Worm (Caenorhabditis elegans): Measurements from ENCODE around the gene F40G9.6.

The F40G9.6 gene

DNA sequence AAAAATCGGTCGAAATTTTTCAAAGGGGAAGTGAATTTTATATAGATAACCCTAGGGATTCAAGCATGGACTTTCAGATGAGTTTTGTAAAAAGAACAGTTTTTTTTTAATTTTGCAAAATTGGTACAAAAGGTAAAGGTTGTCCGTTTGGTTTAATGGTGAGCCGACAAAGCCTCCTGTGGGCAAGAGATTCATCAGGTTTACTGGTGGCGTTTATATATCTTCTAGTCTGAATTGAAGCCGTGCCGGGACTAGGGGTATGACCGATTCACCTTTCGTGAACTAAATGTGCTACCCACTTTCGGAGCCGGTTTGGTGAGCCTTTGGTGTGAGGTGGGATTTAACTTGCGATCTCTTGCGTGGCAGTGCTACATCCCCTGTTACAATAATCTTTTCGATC lies 1.2 kb upstream of the F40G9.6 start:
- no peak for TF ChIP-seq pes-1 (GFP tag; IDR thresholded peaks at IDR 0.05)
- peak; percentile 67; the same call in 1 of the 2 replicates for TF ChIP-seq sea-1 (GFP tag; conservative IDR thresholded peaks at IDR 0.05)
- TF ChIP-seq ama-1 (optimal IDR thresholded peaks at IDR 0.05): peak; percentile 91

DNA sequence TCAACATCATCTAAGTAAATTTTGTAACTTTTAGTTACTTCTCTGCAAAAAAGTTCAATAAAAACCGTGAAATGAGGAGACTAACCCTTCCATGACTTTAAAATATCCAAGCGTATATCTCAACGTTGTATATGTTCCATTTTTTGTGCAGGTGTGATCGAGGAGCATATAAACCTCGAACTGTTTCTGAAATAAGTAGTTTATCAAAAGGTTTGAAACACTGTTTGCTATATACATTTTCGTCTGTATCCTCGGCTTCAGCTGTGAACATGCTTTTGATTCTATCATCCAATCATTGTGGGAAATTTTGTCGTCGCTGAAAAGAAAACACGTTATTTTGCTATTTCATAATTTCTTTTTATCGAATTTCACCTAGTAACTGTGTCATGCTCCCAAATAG lies 1.6 kb downstream of the F40G9.6 start, which contains the start of gene F40G9.5:
TSS of gene F40G9.5 (plus strand) at position 301 of the 400 bp plus-strand sequence.
- no peak for TF ChIP-seq hnd-1 (tag; optimal IDR thresholded peaks at IDR 0.05)
- no peak for TF ChIP-seq aly-1 (tag; optimal IDR thresholded peaks at IDR 0.05)
- no peak for TF ChIP-seq ceh-36 (tag; optimal IDR thresholded peaks at IDR 0.05)
- no peak for TF ChIP-seq ets-7 (tag; optimal IDR thresholded peaks at IDR 0.05)
- no peak for TF ChIP-seq pes-1 (GFP tag; IDR thresholded peaks at IDR 0.05)
- no peak for TF ChIP-seq tbx-37 (GFP tag; conservative IDR thresholded peaks at IDR 0.05)
- TF ChIP-seq flt-1 (GFP tag; IDR thresholded peaks at IDR 0.05): no peak
- TF ChIP-seq hmbx-1 (tag; optimal IDR thresholded peaks at IDR 0.05): no peak
- no peak for TF ChIP-seq tbx-11 (GFP tag; IDR thresholded peaks at IDR 0.05)
- no peak for TF ChIP-seq B0310.2 (tag; optimal IDR thresholded peaks at IDR 0.05)

- TF ChIP-seq tbx-37 (GFP tag; conservative IDR thresholded peaks at IDR 0.05) (no peak), flt-1 (GFP tag; IDR thresholded peaks at IDR 0.05) (no peak), ceh-13 (GFP tag; optimal IDR thresholded peaks at IDR 0.05) (peak; percentile 12), hnd-1 (tag; optimal IDR thresholded peaks at IDR 0.05) (no peak)
These were observed 2.7 kb downstream of the F40G9.6 start, which contains the start of gene F40G9.15 for ce11 chrIII:182080-182479. TSS of gene F40G9.15 (plus strand) at chrIII:182380.

DNA sequence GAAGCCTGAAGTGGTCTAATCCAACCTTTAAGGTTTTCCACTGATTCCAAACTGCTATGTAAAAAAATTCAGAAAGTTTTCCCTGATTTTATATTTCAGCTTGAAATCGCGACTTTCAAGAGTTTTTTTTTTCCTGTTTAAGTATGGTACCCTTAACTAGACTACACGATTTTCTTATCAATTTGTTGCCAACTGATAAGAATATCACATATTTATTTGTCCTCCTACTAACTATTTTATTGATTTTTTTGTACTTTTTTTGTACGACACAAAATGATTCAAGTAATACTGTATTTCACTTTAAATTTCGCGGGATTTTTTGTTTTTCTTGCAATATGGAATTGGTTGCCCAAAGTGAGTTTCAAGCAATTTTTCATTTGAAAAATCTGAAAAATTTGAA lies 3.7 kb downstream of the F40G9.6 start:
- no peak for TF ChIP-seq tra-4 (tag; optimal IDR thresholded peaks at IDR 0.05)

DNA sequence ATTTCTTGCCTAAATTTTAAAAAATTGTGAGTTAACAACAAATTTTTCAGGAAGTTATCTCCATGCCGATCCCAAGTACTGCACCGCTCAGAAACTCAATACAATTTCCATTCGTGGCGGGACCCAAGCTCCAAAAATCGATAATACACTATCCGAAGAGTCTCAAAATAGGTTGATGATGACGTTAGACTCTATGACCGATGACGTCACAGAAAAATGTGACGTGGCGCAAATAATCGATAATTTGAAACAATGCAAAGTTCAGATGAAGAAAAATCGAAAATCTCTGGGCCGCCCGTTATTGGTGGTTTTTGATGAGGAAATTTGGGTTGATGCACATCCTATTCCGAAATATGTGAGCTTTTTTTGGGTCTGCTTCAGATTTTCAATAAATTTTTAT lies 5.0 kb downstream of the F40G9.6 start:
- TF ChIP-seq scrt-1 (GFP tag; IDR thresholded peaks at IDR 0.05): no peak
- no peak for TF ChIP-seq tbx-37 (GFP tag; conservative IDR thresholded peaks at IDR 0.05)
- no peak for TF ChIP-seq tbx-11 (GFP tag; IDR thresholded peaks at IDR 0.05)
- TF ChIP-seq flt-1 (GFP tag; IDR thresholded peaks at IDR 0.05): no peak
- no peak for TF ChIP-seq ceh-36 (tag; optimal IDR thresholded peaks at IDR 0.05)
- TF ChIP-seq sea-1 (GFP tag; conservative IDR thresholded peaks at IDR 0.05): no peak
- TF ChIP-seq hmg-4 (GFP tag; optimal IDR thresholded peaks at IDR 0.05): no peak
- no peak for TF ChIP-seq ceh-13 (GFP tag; optimal IDR thresholded peaks at IDR 0.05)
- TF ChIP-seq ets-7 (tag; optimal IDR thresholded peaks at IDR 0.05): no peak
- no peak for TF ChIP-seq F13C5.2 (tag; optimal IDR thresholded peaks at IDR 0.05)
- no peak for TF ChIP-seq hmbx-1 (tag; optimal IDR thresholded peaks at IDR 0.05)
- TF ChIP-seq tra-4 (tag; optimal IDR thresholded peaks at IDR 0.05): no peak

ce11 chrIII:187829-188228 lies 8.5 kb downstream of the F40G9.6 start, which contains the start of gene mxl-2:
TSS of gene mxl-2 (minus strand) at chrIII:188131.
- TF ChIP-seq F13C5.2 (tag; optimal IDR thresholded peaks at IDR 0.05): no peak
- no peak for TF ChIP-seq tbx-37 (GFP tag; conservative IDR thresholded peaks at IDR 0.05)
- TF ChIP-seq ama-1 (optimal IDR thresholded peaks at IDR 0.05): no peak
- no peak for TF ChIP-seq hmg-4 (GFP tag; optimal IDR thresholded peaks at IDR 0.05)
- TF ChIP-seq ceh-36 (tag; optimal IDR thresholded peaks at IDR 0.05): no peak
- no peak for TF ChIP-seq ceh-13 (GFP tag; optimal IDR thresholded peaks at IDR 0.05)
- TF ChIP-seq pes-1 (GFP tag; IDR thresholded peaks at IDR 0.05): no peak
- TF ChIP-seq tbx-11 (GFP tag; IDR thresholded peaks at IDR 0.05): no peak

DNA sequence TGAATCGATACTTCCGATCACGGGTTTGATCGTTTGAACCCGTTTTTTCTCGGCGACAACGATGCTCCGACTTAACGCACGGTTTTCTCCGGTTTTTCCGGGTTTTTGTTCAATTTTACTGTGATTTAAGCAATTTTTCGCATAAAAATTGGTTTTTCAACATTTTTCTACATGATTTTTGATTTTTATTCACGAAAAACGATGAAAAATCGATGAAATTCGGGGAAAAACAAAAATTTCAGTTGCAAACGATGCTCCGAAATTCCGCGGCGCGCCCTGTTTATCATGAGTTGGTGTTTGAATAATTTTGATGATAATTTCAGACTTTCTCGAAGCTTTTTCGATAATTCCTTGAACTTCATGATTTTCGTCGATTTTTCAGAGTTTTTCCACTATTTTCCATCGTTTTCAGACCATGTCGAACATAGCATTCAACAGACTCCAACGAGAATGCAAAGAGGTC lies 9.1 kb downstream of the F40G9.6 start, which contains the start of gene ubc-20:
TSS of gene ubc-20 (plus strand) at position 413 of the 463 bp plus-strand sequence.
- TF ChIP-seq hnd-1 (tag; optimal IDR thresholded peaks at IDR 0.05) (no peak), B0310.2 (tag; optimal IDR thresholded peaks at IDR 0.05) (no peak), ceh-13 (GFP tag; optimal IDR thresholded peaks at IDR 0.05) (no peak), tra-4 (tag; optimal IDR thresholded peaks at IDR 0.05) (no peak), tbx-37 (GFP tag; conservative IDR thresholded peaks at IDR 0.05) (no peak), tbx-11 (GFP tag; IDR thresholded peaks at IDR 0.05) (no peak), ceh-36 (tag; optimal IDR thresholded peaks at IDR 0.05) (no peak), hmg-4 (GFP tag; optimal IDR thresholded peaks at IDR 0.05) (no peak), aly-1 (tag; optimal IDR thresholded peaks at IDR 0.05) (no peak), hmbx-1 (tag; optimal IDR thresholded peaks at IDR 0.05) (no peak)

DNA sequence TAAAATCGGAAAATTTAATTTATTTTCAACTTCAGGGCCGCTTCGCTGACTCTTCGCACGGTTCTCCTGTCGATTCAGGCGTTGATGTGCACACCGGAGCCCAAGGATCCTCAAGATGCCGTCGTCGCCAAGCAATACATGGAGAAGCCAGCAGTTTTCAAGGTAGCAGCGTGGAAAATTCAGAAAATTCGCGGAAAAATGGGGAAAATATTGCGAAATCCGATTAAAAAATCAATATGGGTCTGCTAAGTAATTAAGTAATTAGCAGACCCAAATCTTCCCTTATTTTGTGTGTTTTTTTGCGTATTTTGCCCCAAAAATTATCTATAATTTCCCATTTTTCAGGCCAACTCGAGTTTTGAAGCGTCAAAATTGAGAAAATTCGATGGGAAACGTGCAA lies 9.9 kb downstream of the F40G9.6 start:
- no peak for TF ChIP-seq scrt-1 (GFP tag; IDR thresholded peaks at IDR 0.05)

DNA sequence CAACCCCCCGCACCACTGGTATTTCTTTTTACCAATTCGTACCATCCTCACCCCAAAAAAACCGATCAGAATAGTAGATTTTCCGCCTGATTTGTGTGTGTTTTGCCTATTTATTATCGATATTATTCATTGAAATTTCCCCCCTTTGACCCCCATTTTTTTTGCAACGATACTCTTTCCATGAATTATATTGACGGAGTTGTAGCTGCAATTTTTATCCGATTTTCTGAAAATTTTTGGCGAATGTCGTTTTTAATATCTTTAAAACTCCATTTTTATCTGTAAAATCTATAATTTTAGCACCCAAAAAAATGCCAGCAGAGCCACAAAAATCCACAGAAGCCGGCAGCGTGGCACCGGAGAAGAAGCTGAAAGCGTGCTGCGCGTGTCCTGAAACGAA lies 11.3 kb downstream of the F40G9.6 start, which contains the start of gene cox-17:
TSS of gene cox-17 (plus strand) at position 301 of the 400 bp plus-strand sequence.
- TF ChIP-seq flt-1 (GFP tag; IDR thresholded peaks at IDR 0.05) (no peak), scrt-1 (GFP tag; IDR thresholded peaks at IDR 0.05) (no peak), B0310.2 (tag; optimal IDR thresholded peaks at IDR 0.05) (no peak), ceh-13 (GFP tag; optimal IDR thresholded peaks at IDR 0.05) (no peak), hmbx-1 (tag; optimal IDR thresholded peaks at IDR 0.05) (no peak), hnd-1 (tag; optimal IDR thresholded peaks at IDR 0.05) (no peak), F13C5.2 (tag; optimal IDR thresholded peaks at IDR 0.05) (no peak), pes-1 (GFP tag; IDR thresholded peaks at IDR 0.05) (no peak), hmg-4 (GFP tag; optimal IDR thresholded peaks at IDR 0.05) (no peak), ceh-36 (tag; optimal IDR thresholded peaks at IDR 0.05) (no peak), ets-7 (tag; optimal IDR thresholded peaks at IDR 0.05) (no peak), tbx-11 (GFP tag; IDR thresholded peaks at IDR 0.05) (no peak), sea-1 (GFP tag; conservative IDR thresholded peaks at IDR 0.05) (no peak), tra-4 (tag; optimal IDR thresholded peaks at IDR 0.05) (no peak), tbx-37 (GFP tag; conservative IDR thresholded peaks at IDR 0.05) (no peak), aly-1 (tag; optimal IDR thresholded peaks at IDR 0.05) (no peak), ama-1 (optimal IDR thresholded peaks at IDR 0.05) (no peak)

Data from whole organism, early embryonic.